Worm (Caenorhabditis elegans): Measurements from ENCODE around the gene egl-36.
A peak's percentile ranks its signal among the peaks of the same experiment; 100 is the strongest.

The egl-36 gene

DNA sequence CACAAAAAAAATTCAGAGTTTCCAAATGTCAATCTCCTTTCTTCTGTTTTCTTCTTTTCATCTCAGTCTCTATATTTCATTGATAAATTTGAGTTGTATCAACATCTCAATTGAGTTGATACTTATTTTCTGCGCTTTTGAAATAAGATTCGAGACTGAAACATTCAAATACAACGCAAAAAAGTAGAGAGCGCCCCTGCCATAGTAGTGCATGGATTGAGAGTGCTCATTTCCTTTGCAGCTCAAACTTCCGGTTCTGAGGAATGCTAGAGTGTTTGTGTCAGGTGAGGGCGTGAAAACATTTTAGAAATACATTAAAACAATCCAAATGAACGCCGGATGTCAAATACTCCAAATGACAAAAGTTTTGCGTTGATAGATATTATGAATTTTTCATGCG, 29.3 kb downstream of the egl-36 start:
- no peak for TF ChIP-seq ceh-43 (GFP tag; optimal IDR thresholded peaks at IDR 0.05)
- no peak for TF ChIP-seq elt-3 (tag; optimal IDR thresholded peaks at IDR 0.05)
- no peak for TF ChIP-seq sem-2 (GFP tag; optimal IDR thresholded peaks at IDR 0.05)
- no peak for TF ChIP-seq nhr-2 (tag; optimal IDR thresholded peaks at IDR 0.05)
- TF ChIP-seq zip-8 (tag; optimal IDR thresholded peaks at IDR 0.05) = no peak
- TF ChIP-seq mep-1 (tag; optimal IDR thresholded peaks at IDR 0.05) = no peak
- TF ChIP-seq drap-1 (GFP tag; optimal IDR thresholded peaks at IDR 0.05) = no peak
- no peak for TF ChIP-seq bed-3 (GFP tag; optimal IDR thresholded peaks at IDR 0.05)
- TF ChIP-seq cnd-1 (tag; optimal IDR thresholded peaks at IDR 0.05) = no peak
- TF ChIP-seq snpc-4 (tag; optimal IDR thresholded peaks at IDR 0.05) = no peak
- no peak for TF ChIP-seq nhr-237 (tag; optimal IDR thresholded peaks at IDR 0.05)
- no peak for TF ChIP-seq ham-2 (GFP tag; optimal IDR thresholded peaks at IDR 0.05)
- TF ChIP-seq unc-120 (tag; optimal IDR thresholded peaks at IDR 0.05; ENCODE audit: poor library complexity, severe bottlenecking) = no peak
- TF ChIP-seq lsy-2 (tag; optimal IDR thresholded peaks at IDR 0.05) = no peak
- TF ChIP-seq elt-1 (tag; optimal IDR thresholded peaks at IDR 0.05; ENCODE audit: borderline replicate concordance, insufficient read depth) = no peak
- TF ChIP-seq tbx-8 (GFP tag; optimal IDR thresholded peaks at IDR 0.05) = no peak

ce11 chrX:10766123-10766622, 32.0 kb downstream of the egl-36 start:
- TF ChIP-seq cnd-1 (tag; optimal IDR thresholded peaks at IDR 0.05) (peak; percentile 17), sem-2 (GFP tag; optimal IDR thresholded peaks at IDR 0.05) (no peak), mep-1 (tag; optimal IDR thresholded peaks at IDR 0.05) (peak; percentile 84), snpc-4 (tag; optimal IDR thresholded peaks at IDR 0.05) (no peak), M03D4.4 (tag; optimal IDR thresholded peaks at IDR 0.05) (peak; percentile 62), bed-3 (GFP tag; optimal IDR thresholded peaks at IDR 0.05) (no peak), mab-5 (tag; optimal IDR thresholded peaks at IDR 0.05) (peak; percentile 68), pha-4 (tag; optimal IDR thresholded peaks at IDR 0.05) (peak; percentile 70), hlh-1 (tag; optimal IDR thresholded peaks at IDR 0.05) (peak; percentile 73), ceh-39 (tag; optimal IDR thresholded peaks at IDR 0.05) (peak; percentile 81), drap-1 (GFP tag; optimal IDR thresholded peaks at IDR 0.05) (peak; percentile 47), ces-1 (GFP tag; optimal IDR thresholded peaks at IDR 0.05) (peak; percentile 100), lin-32 (GFP tag; optimal IDR thresholded peaks at IDR 0.05) (no peak), blmp-1 (tag; optimal IDR thresholded peaks at IDR 0.05) (peak; percentile 68), sptf-1 (tag; optimal IDR thresholded peaks at IDR 0.05) (peak; percentile 4), nhr-237 (tag; optimal IDR thresholded peaks at IDR 0.05) (peak; percentile 87), mls-2 (tag; optimal IDR thresholded peaks at IDR 0.05) (peak; percentile 78), elt-3 (tag; optimal IDR thresholded peaks at IDR 0.05) (peak; percentile 66), lin-13 (tag; optimal IDR thresholded peaks at IDR 0.05) (no peak), unc-120 (tag; optimal IDR thresholded peaks at IDR 0.05; ENCODE audit: poor library complexity, severe bottlenecking) (peak; percentile 98), nhr-28 (tag; optimal IDR thresholded peaks at IDR 0.05) (peak; percentile 39), unc-62 (GFP tag; optimal IDR thresholded peaks at IDR 0.05) (peak; percentile 99), ham-2 (GFP tag; optimal IDR thresholded peaks at IDR 0.05) (peak; percentile 77), nhr-12 (tag; optimal IDR thresholded peaks at IDR 0.05) (no peak), tbx-8 (GFP tag; optimal IDR thresholded peaks at IDR 0.05) (no peak), ceh-83 (GFP tag; optimal IDR thresholded peaks at IDR 0.05) (no peak), zip-8 (tag; optimal IDR thresholded peaks at IDR 0.05) (no peak), ztf-11 (tag; optimal IDR thresholded peaks at IDR 0.05) (peak; percentile 76), elt-1 (tag; optimal IDR thresholded peaks at IDR 0.05; ENCODE audit: borderline replicate concordance, insufficient read depth) (peak; percentile 76), unc-39 (tag; optimal IDR thresholded peaks at IDR 0.05) (no peak), nhr-2 (tag; optimal IDR thresholded peaks at IDR 0.05) (peak; percentile 97), nhr-76 (tag; optimal IDR thresholded peaks at IDR 0.05) (no peak), ceh-43 (GFP tag; optimal IDR thresholded peaks at IDR 0.05) (peak; percentile 20), flh-1 (GFP tag; optimal IDR thresholded peaks at IDR 0.05) (no peak), lsy-2 (tag; optimal IDR thresholded peaks at IDR 0.05) (peak; percentile 58)

ce11 chrX:10766966-10767644, 33.0 kb downstream of the egl-36 start:
- TF ChIP-seq ceh-39 (tag; optimal IDR thresholded peaks at IDR 0.05) (no peak), ces-1 (GFP tag; optimal IDR thresholded peaks at IDR 0.05) (peak; percentile 18), cnd-1 (tag; optimal IDR thresholded peaks at IDR 0.05) (no peak), elt-1 (tag; optimal IDR thresholded peaks at IDR 0.05; ENCODE audit: borderline replicate concordance, insufficient read depth) (peak; percentile 39), mep-1 (tag; optimal IDR thresholded peaks at IDR 0.05) (no peak), lin-13 (tag; optimal IDR thresholded peaks at IDR 0.05) (no peak), pha-4 (tag; optimal IDR thresholded peaks at IDR 0.05) (no peak), unc-39 (tag; optimal IDR thresholded peaks at IDR 0.05) (no peak)
